Worm (Caenorhabditis elegans) whole organism, late embryonic: ENCODE measurements around the gene Y41C4A.8.

ENCODE experiments used
- C38D4.7 ChIP-seq: fragments of 200-800 bp; sonication (Bioruptor generic); optimal IDR thresholded peaks from 2 replicates; lab custom pipeline; 2018; ENCODE audit warnings: mild to moderate bottlenecking, missing genetic modification characterization, moderate library complexity, missing compliant biosample characterization
- ets-4 ChIP-seq: sonication (generic microtip); optimal IDR thresholded peaks from 2 replicates; lab custom pipeline; 2016; ENCODE audit warnings: missing genetic modification characterization, missing compliant biosample characterization
- fkh-10 ChIP-seq: fragments of 150-350 bp; optimal IDR thresholded peaks from 2 replicates; lab custom pipeline; 2014; ENCODE audit warnings: missing biosample characterization, missing genetic modification reagents, missing genetic modification characterization
- lin-11 ChIP-seq: fragments of 200-800 bp; sonication (Bioruptor generic); optimal IDR thresholded peaks from 2 replicates; lab custom pipeline; 2018; ENCODE audit warnings: mild to moderate bottlenecking, missing genetic modification characterization, missing compliant biosample characterization
- nhr-11 ChIP-seq: fragments of 150-350 bp; optimal IDR thresholded peaks from 2 replicates; lab custom pipeline; 2014; ENCODE audit warnings: missing biosample characterization, missing genetic modification characterization
- npax-4 ChIP-seq: sonication (generic microtip); optimal IDR thresholded peaks from 2 replicates; lab custom pipeline; 2016; ENCODE audit warnings: missing genetic modification characterization, missing compliant biosample characterization
- pat-9 ChIP-seq: fragments of 200-800 bp; sonication (Bioruptor generic); optimal IDR thresholded peaks from 2 replicates; lab custom pipeline; 2018; ENCODE audit warnings: mild to moderate bottlenecking, missing genetic modification characterization, moderate library complexity, missing compliant biosample characterization
- pax-1 ChIP-seq: fragments of 150-350 bp; optimal IDR thresholded peaks from 2 replicates; lab custom pipeline; 2014; ENCODE audit warnings: missing biosample characterization, missing genetic modification characterization
- pha-4 ChIP-seq: fragments of 150-350 bp; optimal IDR thresholded peaks from 2 replicates; lab custom pipeline; 2018; ENCODE audit warnings: missing biosample characterization, missing genetic modification reagents, missing genetic modification characterization
- pqm-1 ChIP-seq: sonication (generic microtip); optimal IDR thresholded peaks from 2 replicates; lab custom pipeline; 2016; ENCODE audit warnings: missing genetic modification characterization, missing compliant biosample characterization
- unc-86 ChIP-seq: sonication (generic microtip); optimal IDR thresholded peaks from 2 replicates; lab custom pipeline; 2016; ENCODE audit warnings: missing genetic modification characterization, missing compliant biosample characterization

- no peak for TF ChIP-seq pat-9 (tag; lab: Kevin White, UChicago)
- no peak for TF ChIP-seq pqm-1 (tag; lab: Kevin White, UChicago)
- TF ChIP-seq pha-4 (tag; lab: Kevin White, UChicago) = no peak
- TF ChIP-seq lin-11 (tag; lab: Kevin White, UChicago) = no peak
- TF ChIP-seq npax-4 = no peak
- TF ChIP-seq ets-4 (tag; lab: Kevin White, UChicago) = no peak
- TF ChIP-seq unc-86 (tag; lab: Kevin White, UChicago) = no peak
- TF ChIP-seq pax-1 (tag; lab: Kevin White, UChicago) = no peak
- no peak for TF ChIP-seq fkh-10
- TF ChIP-seq C38D4.7 (GFP tag; lab: Kevin White, UChicago) = no peak
- no peak for TF ChIP-seq nhr-11 (tag; lab: Kevin White, UChicago)
Measured at ce11 chrIII:11666819-11667218, 41.8 kb downstream of the Y41C4A.8 start.
